Worm (Caenorhabditis elegans) whole organism, mixed stage, embryonic: ENCODE results near the gene igdb-2.

ENCODE experiments used
- blmp-1 ChIP-seq: fragments of 150-350 bp; optimal IDR thresholded peaks from 2 replicates; lab custom pipeline; 2014; ENCODE audit warnings: missing biosample characterization, missing genetic modification characterization
- ceh-39 ChIP-seq: fragments of 150-350 bp; optimal IDR thresholded peaks from 2 replicates; lab custom pipeline; 2014; ENCODE audit warnings: missing biosample characterization, missing genetic modification characterization
- ceh-43 ChIP-seq: fragments of 200-800 bp; sonication (Bioruptor generic); optimal IDR thresholded peaks from 2 replicates; lab custom pipeline; 2018; ENCODE audit warnings: mild to moderate bottlenecking, missing genetic modification characterization, moderate library complexity, missing compliant biosample characterization
- ceh-83 ChIP-seq: fragments of 200-800 bp; sonication (Bioruptor generic); optimal IDR thresholded peaks from 2 replicates; lab custom pipeline; 2018; ENCODE audit warnings: mild to moderate bottlenecking, missing genetic modification characterization, missing compliant biosample characterization
- ces-1 ChIP-seq: fragments of 150-350 bp; optimal IDR thresholded peaks from 2 replicates; lab custom pipeline; 2014; ENCODE audit warnings: missing biosample characterization, missing genetic modification reagents, missing genetic modification characterization
- drap-1 ChIP-seq: fragments of 200-800 bp; sonication (Bioruptor generic); optimal IDR thresholded peaks from 3 replicates; lab custom pipeline; 2018; ENCODE audit warnings: mild to moderate bottlenecking, missing genetic modification characterization, missing compliant biosample characterization
- elt-1 ChIP-seq: sonication (generic microtip); optimal IDR thresholded peaks from 2 replicates; lab custom pipeline; 2017; ENCODE audit warnings: missing genetic modification characterization, mild to moderate bottlenecking, missing compliant biosample characterization, antibody characterized with exemption, moderate library complexity, borderline replicate concordance; ENCODE audit not compliant: insufficient read depth
- elt-3 ChIP-seq: fragments of 150-350 bp; optimal IDR thresholded peaks from 2 replicates; lab custom pipeline; 2014; ENCODE audit warnings: missing biosample characterization, missing genetic modification characterization
- flh-1 ChIP-seq: fragments of 200-800 bp; sonication (Bioruptor generic); optimal IDR thresholded peaks from 2 replicates; lab custom pipeline; 2018; ENCODE audit warnings: mild to moderate bottlenecking, missing genetic modification characterization, moderate library complexity, missing compliant biosample characterization
- ham-2 ChIP-seq: fragments of 200-800 bp; sonication (Bioruptor generic); optimal IDR thresholded peaks from 2 replicates; lab custom pipeline; 2018; ENCODE audit warnings: mild to moderate bottlenecking, missing genetic modification characterization, missing compliant biosample characterization
- hlh-1 ChIP-seq: fragments of 150-350 bp; optimal IDR thresholded peaks from 2 replicates; lab custom pipeline; 2014; ENCODE audit warnings: missing biosample characterization, missing genetic modification reagents, missing genetic modification characterization
- lin-13 ChIP-seq: fragments of 150-350 bp; optimal IDR thresholded peaks from 2 replicates; lab custom pipeline; 2014; ENCODE audit warnings: missing biosample characterization, missing genetic modification characterization
- lin-32 ChIP-seq: fragments of 200-800 bp; sonication (Bioruptor generic); optimal IDR thresholded peaks from 2 replicates; lab custom pipeline; 2018; ENCODE audit warnings: mild to moderate bottlenecking, missing genetic modification characterization, missing compliant biosample characterization
- lsy-2 ChIP-seq: fragments of 150-350 bp; optimal IDR thresholded peaks from 2 replicates; lab custom pipeline; 2014; ENCODE audit warnings: missing biosample characterization, missing genetic modification characterization
- mab-5 ChIP-seq: fragments of 150-350 bp; optimal IDR thresholded peaks from 2 replicates; lab custom pipeline; 2014; ENCODE audit warnings: missing biosample characterization, missing genetic modification characterization
- mep-1 ChIP-seq: fragments of 150-350 bp; optimal IDR thresholded peaks from 2 replicates; lab custom pipeline; 2017; ENCODE audit warnings: missing biosample characterization, missing genetic modification reagents, missing genetic modification characterization, inconsistent platforms
- nhr-12 ChIP-seq: fragments of 150-350 bp; optimal IDR thresholded peaks from 2 replicates; lab custom pipeline; 2014; ENCODE audit warnings: missing biosample characterization, missing genetic modification characterization
- nhr-2 ChIP-seq: fragments of 150-350 bp; optimal IDR thresholded peaks from 2 replicates; lab custom pipeline; 2014; ENCODE audit warnings: missing biosample characterization, missing genetic modification characterization
- nhr-237 ChIP-seq: fragments of 150-350 bp; optimal IDR thresholded peaks from 2 replicates; lab custom pipeline; 2014; ENCODE audit warnings: missing biosample characterization, missing genetic modification characterization
- pha-4 ChIP-seq: fragments of 150-350 bp; optimal IDR thresholded peaks from 2 replicates; lab custom pipeline; 2018; ENCODE audit warnings: missing biosample characterization, missing genetic modification reagents, missing genetic modification characterization
- sem-2 ChIP-seq: fragments of 200-800 bp; sonication (Bioruptor generic); optimal IDR thresholded peaks from 2 replicates; lab custom pipeline; 2018; ENCODE audit warnings: mild to moderate bottlenecking, missing genetic modification characterization, missing compliant biosample characterization
- snpc-4 ChIP-seq: fragments of 150-350 bp; optimal IDR thresholded peaks from 2 replicates; lab custom pipeline; 2014; ENCODE audit warnings: missing biosample characterization, missing genetic modification characterization
- sptf-1 ChIP-seq: sonication (generic microtip); optimal IDR thresholded peaks from 2 replicates; lab custom pipeline; 2017; ENCODE audit warnings: mild to moderate bottlenecking, missing genetic modification characterization, moderate library complexity, missing compliant biosample characterization
- unc-120 ChIP-seq: sonication (generic microtip); optimal IDR thresholded peaks from 2 replicates; lab custom pipeline; 2017; ENCODE audit warnings: missing genetic modification characterization, missing compliant biosample characterization; ENCODE audit not compliant: poor library complexity, severe bottlenecking
- unc-39 ChIP-seq: fragments of 150-350 bp; optimal IDR thresholded peaks from 2 replicates; lab custom pipeline; 2014; ENCODE audit warnings: missing biosample characterization, missing genetic modification characterization
- unc-62 ChIP-seq: fragments of 150-350 bp; optimal IDR thresholded peaks from 2 replicates; lab custom pipeline; 2014; ENCODE audit warnings: missing biosample characterization, missing genetic modification reagents, missing genetic modification characterization
- zip-8 ChIP-seq: fragments of 150-350 bp; optimal IDR thresholded peaks from 2 replicates; lab custom pipeline; 2014; ENCODE audit warnings: missing biosample characterization, missing genetic modification characterization
- ztf-11 ChIP-seq: fragments of 150-350 bp; optimal IDR thresholded peaks from 2 replicates; lab custom pipeline; 2014; ENCODE audit warnings: missing biosample characterization, missing genetic modification characterization

Gene igdb-2

DNA sequence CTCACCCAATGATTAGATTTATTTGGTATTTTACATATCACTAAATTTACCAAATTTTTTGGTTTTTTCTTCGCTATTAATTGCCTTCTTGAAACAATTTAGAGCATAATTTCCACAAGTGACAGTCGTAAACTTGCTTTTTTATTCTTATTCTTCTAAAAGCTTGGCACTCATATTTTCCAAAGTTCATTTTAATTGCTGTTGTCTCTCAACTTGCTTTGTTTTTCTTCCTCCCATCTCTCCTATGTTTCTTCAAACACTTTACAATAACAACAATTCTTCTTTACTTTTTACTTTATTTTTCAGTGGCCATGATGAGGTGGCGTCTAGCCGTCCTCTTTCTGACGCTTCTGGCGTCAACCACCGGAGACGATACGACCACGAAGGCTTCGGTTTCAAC, at the start of gene igdb-2:
Gene igdb-2, plus strand, starts transcription at position 301 of the 400 bp plus-strand sequence.
- TF ChIP-seq unc-39 (tag; lab: Kevin White, UChicago) = no peak
- TF ChIP-seq ceh-39 (tag; lab: Kevin White, UChicago) = no peak
- TF ChIP-seq ztf-11 (tag; lab: Kevin White, UChicago) = no peak
- TF ChIP-seq sem-2 = no peak
- no peak for TF ChIP-seq elt-3 (tag; lab: Kevin White, UChicago)
- TF ChIP-seq, all 35 proteins: peak for 0

DNA sequence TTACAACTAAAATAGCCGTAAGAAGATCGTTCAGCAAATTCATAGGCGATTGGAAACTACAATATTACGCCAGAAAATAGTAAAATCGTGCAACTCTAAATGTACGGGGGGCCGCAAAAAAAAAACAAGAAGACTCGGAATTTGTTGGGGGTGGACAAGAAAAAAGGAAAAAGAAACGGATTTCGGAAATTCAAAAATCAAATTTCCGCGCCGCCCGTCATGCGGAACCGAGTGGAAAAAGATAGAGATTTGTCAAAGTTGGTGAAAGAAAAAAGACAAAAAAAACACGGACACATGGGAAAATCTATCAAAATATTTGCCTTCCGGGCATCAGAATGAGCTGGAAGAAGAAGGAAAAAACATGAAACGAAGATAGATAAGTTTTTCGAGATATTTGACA, 49.2 kb upstream of the igdb-2 start:
- TF ChIP-seq ces-1 (GFP tag; lab: Kevin White, UChicago) = peak; percentile 56
- no peak for TF ChIP-seq unc-120

DNA sequence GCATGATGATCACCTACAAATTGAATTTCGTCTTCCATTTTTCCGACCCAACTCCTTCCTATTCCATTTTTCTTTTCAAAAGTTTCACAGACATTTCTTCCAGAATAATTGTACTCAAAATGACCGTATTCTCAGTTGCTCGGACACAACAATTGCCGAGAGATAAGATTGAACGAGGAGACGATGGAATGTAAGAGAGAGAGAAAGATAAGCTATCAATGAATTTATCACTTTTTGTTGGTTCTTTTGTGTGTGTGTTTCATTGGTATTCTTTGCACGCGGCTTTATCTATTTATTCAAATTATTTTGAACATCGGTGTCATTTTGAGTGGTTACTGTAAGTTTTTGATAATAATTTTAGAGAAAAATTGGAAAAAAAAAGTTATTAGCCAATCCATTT, 48.0 kb upstream of the igdb-2 start, which contains the start of gene ugt-65:
Gene ugt-65, plus strand, starts transcription at position 229 of the 400 bp plus-strand sequence.
- TF ChIP-seq nhr-12 (tag; lab: Kevin White, UChicago) = no peak
- no peak for TF ChIP-seq elt-1 (tag; lab: Kevin White, UChicago)

DNA sequence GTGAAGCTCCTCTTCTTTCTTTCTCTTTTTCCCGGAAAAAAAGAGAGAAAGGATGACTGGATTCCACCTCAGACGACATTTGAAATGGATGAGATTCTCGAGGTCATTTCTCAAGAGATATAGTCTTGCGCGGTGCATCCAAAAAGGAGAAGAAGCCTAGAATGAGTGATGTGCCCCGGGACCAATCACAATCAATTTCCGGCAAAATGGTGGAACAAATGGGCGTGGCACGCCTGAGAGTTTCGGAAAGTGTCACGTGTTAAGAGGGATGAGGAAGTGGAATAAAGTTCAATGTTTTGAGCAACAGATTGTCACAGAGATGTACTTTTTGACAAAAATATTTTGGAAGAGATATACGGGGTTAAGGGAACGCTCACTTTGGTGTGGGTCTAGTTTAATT, 42.9 kb upstream of the igdb-2 start:
- TF ChIP-seq ham-2 (GFP tag; lab: Kevin White, UChicago) (no peak), lin-32 (GFP tag; lab: Kevin White, UChicago) (no peak), unc-39 (tag; lab: Kevin White, UChicago) (no peak), mep-1 (no peak), drap-1 (GFP tag; lab: Kevin White, UChicago) (no peak), pha-4 (no peak), blmp-1 (tag; lab: Kevin White, UChicago) (no peak), unc-120 (no peak), ceh-43 (no peak), lin-13 (tag; lab: Kevin White, UChicago) (no peak), ceh-39 (tag; lab: Kevin White, UChicago) (no peak), unc-62 (no peak), hlh-1 (no peak)
- TF ChIP-seq, all 35 proteins: peak for 0

DNA sequence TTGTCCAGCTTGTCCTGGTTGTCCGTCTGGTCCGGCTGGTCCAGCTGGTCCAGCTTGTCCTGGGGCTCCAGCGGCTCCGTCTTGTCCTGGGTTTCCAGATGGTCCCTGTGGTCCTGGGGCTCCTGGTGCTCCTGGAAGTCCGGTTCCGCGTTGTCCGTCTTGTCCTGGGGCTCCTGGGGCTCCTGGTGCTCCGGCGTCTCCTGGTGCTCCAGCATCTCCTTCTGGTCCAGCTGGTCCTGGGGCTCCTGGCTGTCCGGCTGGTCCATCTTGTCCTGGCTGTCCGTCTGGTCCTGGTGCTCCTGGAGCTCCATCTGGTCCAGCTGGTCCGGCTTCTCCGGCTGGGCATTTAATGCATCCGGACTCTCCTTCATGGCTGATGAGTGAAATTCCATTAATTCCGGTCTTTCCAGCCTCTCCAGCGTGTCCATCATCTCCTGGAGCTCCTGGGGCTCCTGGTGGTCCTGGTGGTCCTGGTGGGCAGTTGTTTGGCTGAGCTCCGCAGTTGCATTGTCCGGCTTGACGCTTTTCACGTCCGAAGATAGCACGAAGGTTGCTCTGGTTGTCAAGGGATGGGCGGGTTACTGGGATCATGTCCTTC, 40.7 kb upstream of the igdb-2 start:
- TF ChIP-seq sptf-1 (tag; lab: Kevin White, UChicago) (peak; percentile 33), mab-5 (tag; lab: Kevin White, UChicago) (no peak)

DNA sequence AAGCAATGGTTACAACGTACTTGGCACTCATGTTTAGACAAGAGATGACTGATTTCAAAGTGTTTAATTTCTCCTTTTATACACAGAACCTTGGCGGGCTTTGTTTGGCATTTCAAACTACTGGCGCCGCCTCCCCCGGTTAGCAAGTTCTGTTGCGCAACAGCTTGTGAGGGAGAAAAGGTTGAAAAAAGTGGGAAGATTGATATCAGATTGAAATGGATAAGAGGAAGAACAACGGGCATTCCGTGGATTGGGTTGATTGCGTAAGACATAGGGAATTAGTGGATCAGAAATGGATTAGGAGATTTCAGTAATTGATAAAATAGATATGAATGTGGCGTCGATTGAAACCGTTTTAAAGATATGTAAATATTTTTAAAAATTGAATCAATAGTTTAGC, 40.0 kb upstream of the igdb-2 start, which contains the start of gene col-130:
Gene col-130, minus strand, starts transcription at position 50 of the 400 bp plus-strand sequence.
- peak; percentile 94 for TF ChIP-seq zip-8 (tag; lab: Kevin White, UChicago)
- TF ChIP-seq unc-39 (tag; lab: Kevin White, UChicago) = no peak
- TF ChIP-seq, all 35 proteins: peak for 1

DNA sequence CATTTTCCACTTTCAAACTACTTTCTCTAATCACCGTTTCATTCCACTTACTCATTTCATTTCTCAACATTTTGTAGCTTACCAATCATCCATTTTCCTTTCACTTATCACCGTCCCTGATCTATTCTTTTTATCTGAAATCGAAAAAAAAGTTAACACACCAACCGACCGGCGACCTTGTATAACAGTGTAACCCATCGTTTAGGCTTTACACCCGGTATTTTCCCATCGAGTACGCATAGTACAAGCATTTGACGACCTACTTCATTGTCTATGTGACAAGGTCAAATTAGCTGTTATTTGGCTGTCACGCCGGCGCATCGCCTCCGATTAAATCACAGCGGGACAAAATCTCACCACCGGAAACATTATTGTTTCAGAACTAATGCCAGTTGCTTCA, 39.0 kb upstream of the igdb-2 start:
- no peak for TF ChIP-seq nhr-12 (tag; lab: Kevin White, UChicago)
- TF ChIP-seq ceh-83 (GFP tag; lab: Kevin White, UChicago) = no peak
- no peak for TF ChIP-seq lin-32 (GFP tag; lab: Kevin White, UChicago)
- no peak for TF ChIP-seq flh-1 (GFP tag; lab: Kevin White, UChicago)
- TF ChIP-seq hlh-1 = no peak
- TF ChIP-seq snpc-4 (tag; lab: Kevin White, UChicago) = no peak
- TF ChIP-seq zip-8 (tag; lab: Kevin White, UChicago) = no peak
- TF ChIP-seq unc-62 = no peak
- TF ChIP-seq lsy-2 (tag; lab: Kevin White, UChicago) = no peak
- no peak for TF ChIP-seq nhr-237
- TF ChIP-seq ceh-39 (tag; lab: Kevin White, UChicago) = no peak
- TF ChIP-seq elt-3 (tag; lab: Kevin White, UChicago) = no peak
- no peak for TF ChIP-seq lin-13 (tag; lab: Kevin White, UChicago)
- no peak for TF ChIP-seq nhr-2 (tag; lab: Kevin White, UChicago)
- TF ChIP-seq, all 35 proteins: peak for 0
